Worm (Caenorhabditis elegans) whole organism, L3 larva: ENCODE measurements around the gene srz-19.

ENCODE experiments used
- aly-2 ChIP-seq: fragments of 150-350 bp; optimal IDR thresholded peaks from 2 replicates; lab custom pipeline; 2014; ENCODE audit warnings: missing biosample characterization, missing genetic modification characterization
- ceh-82 ChIP-seq: fragments of 150-350 bp; optimal IDR thresholded peaks from 2 replicates; lab custom pipeline; 2014; ENCODE audit warnings: missing biosample characterization, missing genetic modification characterization
- elt-1 ChIP-seq: fragments of 150-350 bp; optimal IDR thresholded peaks from 2 replicates; lab custom pipeline; 2014; ENCODE audit warnings: missing biosample characterization, missing genetic modification characterization
- jun-1 ChIP-seq: fragments of 150-350 bp; optimal IDR thresholded peaks from 2 replicates; lab custom pipeline; 2014; ENCODE audit warnings: missing biosample characterization, missing genetic modification reagents, missing genetic modification characterization
- mml-1 ChIP-seq: fragments of 150-350 bp; sonication (generic microtip); optimal IDR thresholded peaks from 3 replicates; lab custom pipeline; 2014; ENCODE audit warnings: missing biosample characterization, missing genetic modification characterization
- nfya-1 ChIP-seq: sonication (generic microtip); optimal IDR thresholded peaks from 2 replicates; lab custom pipeline; 2017; ENCODE audit warnings: missing genetic modification characterization, mild to moderate bottlenecking, missing compliant biosample characterization, antibody characterized with exemption, moderate library complexity; ENCODE audit not compliant: insufficient read depth
- nhr-12 ChIP-seq: fragments of 150-350 bp; optimal IDR thresholded peaks from 2 replicates; lab custom pipeline; 2014; ENCODE audit warnings: missing biosample characterization, missing genetic modification characterization
- nhr-237 ChIP-seq: fragments of 150-350 bp; optimal IDR thresholded peaks from 2 replicates; lab custom pipeline; 2014; ENCODE audit warnings: missing biosample characterization, missing genetic modification characterization
- nhr-76 ChIP-seq: fragments of 150-350 bp; sonication (generic microtip); optimal IDR thresholded peaks from 5 replicates; lab custom pipeline; 2014; ENCODE audit warnings: missing biosample characterization, missing genetic modification characterization
- zag-1 ChIP-seq: fragments of 150-350 bp; optimal IDR thresholded peaks from 2 replicates; lab custom pipeline; 2014; ENCODE audit warnings: missing biosample characterization, missing genetic modification characterization
- ztf-11 ChIP-seq: fragments of 150-350 bp; optimal IDR thresholded peaks from 2 replicates; lab custom pipeline; 2014; ENCODE audit warnings: missing biosample characterization, missing genetic modification characterization
- ztf-4 ChIP-seq: fragments of 150-350 bp; optimal IDR thresholded peaks from 2 replicates; lab custom pipeline; 2014; ENCODE audit warnings: missing biosample characterization, missing genetic modification characterization

ce11 chrIV:3965013-3965412 is 45.4 kb downstream of the srz-19 start, which contains the start of gene clec-76:
- TF ChIP-seq nhr-237: no peak
- TF ChIP-seq nhr-76 (tag; lab: Kevin White, UChicago): no peak
- TF ChIP-seq jun-1 (tag; lab: Kevin White, UChicago): no peak
- TF ChIP-seq ztf-11: no peak
- no peak for TF ChIP-seq nfya-1
- TF ChIP-seq aly-2: no peak
- TF ChIP-seq zag-1 (tag; lab: Kevin White, UChicago): no peak
- no peak for TF ChIP-seq nhr-12 (tag; lab: Kevin White, UChicago)
- no peak for TF ChIP-seq elt-1 (tag; lab: Kevin White, UChicago)
- TF ChIP-seq ceh-82: no peak
- TF ChIP-seq mml-1 (tag; lab: Kevin White, UChicago): no peak
- TF ChIP-seq ztf-4 (tag; lab: Kevin White, UChicago): no peak
